Worm (Caenorhabditis elegans): Measurements from ENCODE around the gene F59E11.5.

Gene F59E11.5

DNA sequence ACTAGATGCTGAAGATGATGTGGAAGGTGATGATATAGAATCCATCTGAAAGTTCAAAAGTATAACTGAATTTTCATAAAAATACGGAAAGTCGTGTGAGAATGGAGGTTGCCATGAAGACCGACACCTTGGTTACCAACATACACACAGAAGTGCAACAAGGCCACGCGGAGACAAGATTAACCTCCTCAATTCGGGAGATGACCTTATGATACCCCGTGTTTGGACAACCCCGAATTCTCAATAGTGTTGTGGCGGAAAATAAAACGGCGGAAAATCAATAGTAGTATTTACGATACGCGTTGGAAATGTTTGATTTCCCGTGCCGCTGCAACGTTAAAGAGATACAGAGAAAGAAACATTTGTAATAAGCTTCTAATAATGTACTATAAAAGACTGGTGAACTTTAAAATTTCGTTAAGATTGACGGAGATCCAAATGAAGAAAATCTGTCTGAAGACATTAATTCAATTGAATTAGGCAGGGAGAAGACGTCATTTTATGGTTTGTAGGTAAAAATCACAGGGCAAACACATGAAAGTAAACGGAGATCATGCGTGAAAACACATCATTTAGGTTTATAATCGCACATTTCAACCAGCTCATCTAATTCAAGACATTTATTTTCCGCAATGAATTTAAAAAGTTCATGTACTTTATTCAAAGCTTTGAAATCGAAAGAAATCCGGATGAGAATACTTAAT is 30.7 kb upstream of the F59E11.5 start, which contains the start of gene nhr-44 (continued):
- TF ChIP-seq nhr-20 (tag; optimal IDR thresholded peaks at IDR 0.05) (peak; percentile 4), fos-1 (tag; optimal IDR thresholded peaks at IDR 0.05) (no peak), ztf-11 (tag; optimal IDR thresholded peaks at IDR 0.05) (no peak), ces-1 (GFP tag; optimal IDR thresholded peaks at IDR 0.05) (no peak), blmp-1 (tag; optimal IDR thresholded peaks at IDR 0.05) (peak; percentile 42), lsy-2 (tag; optimal IDR thresholded peaks at IDR 0.05) (no peak), snpc-4 (tag; optimal IDR thresholded peaks at IDR 0.05) (no peak), nhr-47 (tag; optimal IDR thresholded peaks at IDR 0.05) (no peak), nhr-237 (tag; optimal IDR thresholded peaks at IDR 0.05) (no peak), nhr-84 (tag; optimal IDR thresholded peaks at IDR 0.05) (no peak), nhr-85 (tag) (peak; percentile 79), skn-1 (tag; optimal IDR thresholded peaks at IDR 0.05) (no peak), elt-3 (tag; optimal IDR thresholded peaks at IDR 0.05) (no peak), pax-3 (tag; optimal IDR thresholded peaks at IDR 0.05) (no peak), vab-15 (tag; optimal IDR thresholded peaks at IDR 0.05) (no peak), snu-23 (GFP tag; optimal IDR thresholded peaks at IDR 0.05) (peak; percentile 26), mab-9 (GFP tag; IDR thresholded peaks at IDR 0.05) (no peak)

ce11 chrV:8966086-8966485 is 28.8 kb upstream of the F59E11.5 start, which contains the start of gene nhr-219:
nhr-219 (minus strand) TSS chrV:8966186.
- TF ChIP-seq mab-9 (GFP tag; IDR thresholded peaks at IDR 0.05) = no peak
- no peak for TF ChIP-seq nhr-71 (tag; optimal IDR thresholded peaks at IDR 0.05)
- no peak for TF ChIP-seq lin-13 (GFP tag; optimal IDR thresholded peaks at IDR 0.05)
- TF ChIP-seq nhr-47 (tag; optimal IDR thresholded peaks at IDR 0.05) = no peak
- TF ChIP-seq ceh-8 (GFP tag; optimal IDR thresholded peaks at IDR 0.05) = no peak
- no peak for TF ChIP-seq nhr-76 (tag; optimal IDR thresholded peaks at IDR 0.05)
- no peak for TF ChIP-seq ceh-88 (GFP tag; IDR thresholded peaks at IDR 0.05)
- no peak for TF ChIP-seq unc-130 (tag; optimal IDR thresholded peaks at IDR 0.05)
- TF ChIP-seq rnt-1 (tag; optimal IDR thresholded peaks at IDR 0.05) = no peak
- no peak for TF ChIP-seq nhr-77 (tag; optimal IDR thresholded peaks at IDR 0.05)
- TF ChIP-seq lin-39 (tag; optimal IDR thresholded peaks at IDR 0.05) = no peak
- TF ChIP-seq grh-1 (GFP tag; IDR thresholded peaks at IDR 0.05) = no peak
- TF ChIP-seq nhr-85 (tag) = no peak
- no peak for TF ChIP-seq ztf-11 (tag; optimal IDR thresholded peaks at IDR 0.05)
- TF ChIP-seq nhr-12 (tag; optimal IDR thresholded peaks at IDR 0.05) = no peak
- TF ChIP-seq mef-2 (tag; optimal IDR thresholded peaks at IDR 0.05) = no peak
- no peak for TF ChIP-seq C34B4.2 (tag; optimal IDR thresholded peaks at IDR 0.05)

ce11 chrV:8972271-8972670 is 22.6 kb upstream of the F59E11.5 start, which contains the start of gene nhr-195:
nhr-195 (minus strand) TSS chrV:8972371.
- TF ChIP-seq nhr-90 (tag; optimal IDR thresholded peaks at IDR 0.05; ENCODE audit: poor library complexity) (no peak), nhr-20 (tag; optimal IDR thresholded peaks at IDR 0.05) (no peak), ztf-4 (tag; optimal IDR thresholded peaks at IDR 0.05) (no peak), snu-23 (GFP tag; optimal IDR thresholded peaks at IDR 0.05) (no peak), hlh-4 (tag; optimal IDR thresholded peaks at IDR 0.05) (no peak), grh-1 (GFP tag; IDR thresholded peaks at IDR 0.05) (no peak), unc-130 (tag; optimal IDR thresholded peaks at IDR 0.05) (no peak), skn-1 (tag; optimal IDR thresholded peaks at IDR 0.05) (no peak), unc-86 (tag; optimal IDR thresholded peaks at IDR 0.05) (no peak), Y116A8C.19 (tag; optimal IDR thresholded peaks at IDR 0.05; ENCODE audit: borderline replicate concordance) (no peak), snpc-4 (tag; optimal IDR thresholded peaks at IDR 0.05) (no peak), lin-13 (GFP tag; optimal IDR thresholded peaks at IDR 0.05) (no peak), pqm-1 (tag; optimal IDR thresholded peaks at IDR 0.05) (no peak), swsn-7 (tag; optimal IDR thresholded peaks at IDR 0.05) (no peak), vab-15 (tag; optimal IDR thresholded peaks at IDR 0.05) (no peak), fkh-4 (tag; optimal IDR thresholded peaks at IDR 0.05; ENCODE audit: borderline replicate concordance) (no peak), F16B12.6 (tag; optimal IDR thresholded peaks at IDR 0.05) (no peak), C16A3.4 (tag; optimal IDR thresholded peaks at IDR 0.05) (no peak)

All from whole organism, L1 larva.